Worm (Caenorhabditis elegans) whole organism, L2 larva: Measurements from ENCODE around the gene spcs-2.

Source experiments
- C34F6.9 ChIP-seq: fragments of 150-350 bp; optimal IDR thresholded peaks from 2 replicates; lab custom pipeline; 2014; ENCODE audit warnings: missing biosample characterization, missing genetic modification characterization
- F13H6.1 ChIP-seq: sonication (generic microtip); optimal IDR thresholded peaks from 2 replicates; lab custom pipeline; 2016; ENCODE audit warnings: missing genetic modification characterization, missing compliant biosample characterization
- R02D3.7 ChIP-seq: fragments of 150-350 bp; optimal IDR thresholded peaks from 2 replicates; lab custom pipeline; 2014; ENCODE audit warnings: missing biosample characterization, missing genetic modification characterization
- Y55F3AM.14 ChIP-seq: fragments of 200-800 bp; sonication (Bioruptor generic); optimal IDR thresholded peaks from 2 replicates; lab custom pipeline; 2018; ENCODE audit warnings: mild to moderate bottlenecking, missing genetic modification characterization, missing compliant biosample characterization
- ZK546.5 ChIP-seq: sonication (generic microtip); optimal IDR thresholded peaks from 2 replicates; lab custom pipeline; 2017; ENCODE audit warnings: missing biosample characterization, missing genetic modification characterization
- alr-1 ChIP-seq: fragments of 150-350 bp; optimal IDR thresholded peaks from 2 replicates; lab custom pipeline; 2014; ENCODE audit warnings: missing biosample characterization, missing genetic modification characterization
- aly-2 ChIP-seq: fragments of 150-350 bp; optimal IDR thresholded peaks from 2 replicates; lab custom pipeline; 2014; ENCODE audit warnings: missing biosample characterization, missing genetic modification characterization
- ama-1 ChIP-seq: fragments of 150-350 bp; optimal IDR thresholded peaks from 2 replicates; lab custom pipeline; 2018; ENCODE audit warnings: inconsistent platforms
- blmp-1 ChIP-seq: sonication (generic microtip); optimal IDR thresholded peaks from 2 replicates; lab custom pipeline; 2017; ENCODE audit warnings: missing genetic modification characterization, mild to moderate bottlenecking, missing compliant biosample characterization, antibody characterized with exemption, moderate library complexity; ENCODE audit not compliant: insufficient read depth
- ceh-16 ChIP-seq: fragments of 150-350 bp; optimal IDR thresholded peaks from 2 replicates; lab custom pipeline; 2014; ENCODE audit warnings: missing biosample characterization, missing genetic modification characterization
- crh-2 ChIP-seq: sonication (generic microtip); optimal IDR thresholded peaks from 2 replicates; lab custom pipeline; 2017; ENCODE audit warnings: missing biosample characterization, missing genetic modification characterization
- dmd-4 ChIP-seq: sonication (generic microtip); optimal IDR thresholded peaks from 2 replicates; lab custom pipeline; 2017; ENCODE audit warnings: missing biosample characterization, missing genetic modification characterization
- elt-1 ChIP-seq: fragments of 150-350 bp; optimal IDR thresholded peaks from 2 replicates; lab custom pipeline; 2014; ENCODE audit warnings: missing biosample characterization, missing genetic modification characterization
- elt-3 ChIP-seq: sonication (generic microtip); optimal IDR thresholded peaks from 2 replicates; lab custom pipeline; 2017; ENCODE audit warnings: missing biosample characterization, missing genetic modification characterization
- fos-1 ChIP-seq: fragments of 150-350 bp; optimal IDR thresholded peaks from 2 replicates; lab custom pipeline; 2014; ENCODE audit warnings: missing biosample characterization, missing genetic modification characterization
- gmeb-1 ChIP-seq: fragments of 150-350 bp; optimal IDR thresholded peaks from 2 replicates; lab custom pipeline; 2014; ENCODE audit warnings: missing biosample characterization, missing genetic modification characterization
- lin-11 ChIP-seq: fragments of 150-350 bp; sonication (generic microtip); optimal IDR thresholded peaks from 2 replicates; lab custom pipeline; 2014; ENCODE audit warnings: missing biosample characterization, missing genetic modification characterization, inconsistent platforms, mixed read lengths
- lin-13 ChIP-seq: fragments of 150-350 bp; optimal IDR thresholded peaks from 2 replicates; lab custom pipeline; 2014; ENCODE audit warnings: missing biosample characterization, missing genetic modification reagents, missing genetic modification characterization
- lin-39 ChIP-seq: fragments of 150-350 bp; optimal IDR thresholded peaks from 2 replicates; lab custom pipeline; 2014; ENCODE audit warnings: missing biosample characterization, missing genetic modification reagents, missing genetic modification characterization
- lsy-2 ChIP-seq, 2 experiments: fragments of 150-350 bp in 1 of 2; sonication (generic microtip) in 1 of 2; optimal IDR thresholded peaks; 2 replicates each; lab custom pipeline; 2014 to 2017; ENCODE audit warnings: missing biosample characterization in 2 of 2, missing genetic modification characterization in 2 of 2
- mab-5 ChIP-seq: fragments of 150-350 bp; optimal IDR thresholded peaks from 2 replicates; lab custom pipeline; 2014; ENCODE audit warnings: missing biosample characterization, missing genetic modification characterization
- mbf-1 ChIP-seq: sonication (generic microtip); optimal IDR thresholded peaks from 2 replicates; lab custom pipeline; 2017; ENCODE audit warnings: missing biosample characterization, missing genetic modification characterization
- mdl-1 ChIP-seq, 2 experiments: fragments of 150-350 bp in 1 of 2; sonication (generic microtip) in 1 of 2; optimal IDR thresholded peaks; 2 replicates each; lab custom pipeline; 2017; ENCODE audit warnings: missing biosample characterization in 2 of 2, missing genetic modification characterization in 2 of 2
- nhr-10 ChIP-seq: sonication (generic microtip); optimal IDR thresholded peaks from 2 replicates; lab custom pipeline; 2017; ENCODE audit warnings: missing biosample characterization, missing genetic modification characterization
- nhr-12 ChIP-seq: fragments of 150-350 bp; optimal IDR thresholded peaks from 2 replicates; lab custom pipeline; 2014; ENCODE audit warnings: missing biosample characterization, missing genetic modification characterization
- nhr-129 ChIP-seq: fragments of 150-350 bp; optimal IDR thresholded peaks from 2 replicates; lab custom pipeline; 2014; ENCODE audit warnings: missing biosample characterization, missing genetic modification characterization
- nhr-21 ChIP-seq: fragments of 150-350 bp; optimal IDR thresholded peaks from 2 replicates; lab custom pipeline; 2014; ENCODE audit warnings: missing biosample characterization, missing genetic modification characterization
- nhr-23 ChIP-seq: fragments of 150-350 bp; optimal IDR thresholded peaks from 2 replicates; lab custom pipeline; 2014; ENCODE audit warnings: missing biosample characterization, missing genetic modification reagents, missing genetic modification characterization
- nhr-237 ChIP-seq: fragments of 150-350 bp; optimal IDR thresholded peaks from 2 replicates; lab custom pipeline; 2014; ENCODE audit warnings: missing biosample characterization, missing genetic modification characterization
- nhr-25 ChIP-seq: fragments of 150-350 bp; sonication (generic microtip); optimal IDR thresholded peaks from 3 replicates; lab custom pipeline; 2014; ENCODE audit warnings: missing biosample characterization, missing genetic modification characterization
- nhr-6 ChIP-seq: fragments of 150-350 bp; optimal IDR thresholded peaks from 2 replicates; lab custom pipeline; 2014; ENCODE audit warnings: missing biosample characterization, missing genetic modification characterization
- nhr-77 ChIP-seq: fragments of 150-350 bp; optimal IDR thresholded peaks from 2 replicates; lab custom pipeline; 2014; ENCODE audit warnings: missing biosample characterization, missing genetic modification characterization
- peb-1 ChIP-seq: fragments of 150-350 bp; optimal IDR thresholded peaks from 2 replicates; lab custom pipeline; 2014; ENCODE audit warnings: missing biosample characterization, missing genetic modification characterization
- sem-4 ChIP-seq: fragments of 150-350 bp; optimal IDR thresholded peaks from 2 replicates; lab custom pipeline; 2014; ENCODE audit warnings: missing biosample characterization, missing genetic modification reagents, missing genetic modification characterization
- skn-1 ChIP-seq: sonication (generic microtip); optimal IDR thresholded peaks from 2 replicates; lab custom pipeline; 2017; ENCODE audit warnings: missing biosample characterization, missing genetic modification characterization
- sma-3 ChIP-seq: sonication (generic microtip); optimal IDR thresholded peaks from 2 replicates; lab custom pipeline; 2016; ENCODE audit warnings: missing genetic modification reagents, missing genetic modification characterization, missing compliant biosample characterization
- sma-9 ChIP-seq, 2 experiments: fragments of 150-350 bp in 1 of 2; sonication (generic microtip) in 1 of 2; optimal IDR thresholded peaks; 2 replicates each; lab custom pipeline; 2014 to 2016; ENCODE audit warnings: missing genetic modification characterization in 2 of 2, mild to moderate bottlenecking in 1 of 2, missing biosample characterization in 1 of 2, missing compliant biosample characterization in 1 of 2, missing genetic modification reagents in 1 of 2, moderate library complexity in 1 of 2
- snpc-4 ChIP-seq: fragments of 150-350 bp; optimal IDR thresholded peaks from 2 replicates; lab custom pipeline; 2014; ENCODE audit warnings: missing biosample characterization, missing genetic modification characterization
- unc-39 ChIP-seq: fragments of 150-350 bp; optimal IDR thresholded peaks from 2 replicates; lab custom pipeline; 2014; ENCODE audit warnings: missing biosample characterization, missing genetic modification characterization
- unc-55 ChIP-seq: fragments of 150-350 bp; sonication (generic microtip); optimal IDR thresholded peaks from 3 replicates; lab custom pipeline; 2014; ENCODE audit warnings: missing biosample characterization, missing genetic modification reagents, missing genetic modification characterization
- unc-62 ChIP-seq: fragments of 150-350 bp; optimal IDR thresholded peaks from 2 replicates; lab custom pipeline; 2014; ENCODE audit warnings: missing biosample characterization, missing genetic modification reagents, missing genetic modification characterization
- zag-1 ChIP-seq: fragments of 150-350 bp; optimal IDR thresholded peaks from 2 replicates; lab custom pipeline; 2014; ENCODE audit warnings: missing biosample characterization, missing genetic modification characterization
- ztf-1 ChIP-seq: fragments of 200-800 bp; sonication (Bioruptor generic); conservative IDR thresholded peaks from 2 replicates; pipeline ENCODE4 v1.3.6; 2022; ENCODE audit warnings: missing genetic modification characterization, missing compliant biosample characterization
- ztf-11 ChIP-seq: sonication (generic microtip); optimal IDR thresholded peaks from 2 replicates; lab custom pipeline; 2017; ENCODE audit warnings: missing biosample characterization, missing genetic modification characterization
- ztf-4 ChIP-seq: fragments of 150-350 bp; optimal IDR thresholded peaks from 2 replicates; lab custom pipeline; 2014; ENCODE audit warnings: missing biosample characterization, missing genetic modification characterization

spcs-2 gene

DNA sequence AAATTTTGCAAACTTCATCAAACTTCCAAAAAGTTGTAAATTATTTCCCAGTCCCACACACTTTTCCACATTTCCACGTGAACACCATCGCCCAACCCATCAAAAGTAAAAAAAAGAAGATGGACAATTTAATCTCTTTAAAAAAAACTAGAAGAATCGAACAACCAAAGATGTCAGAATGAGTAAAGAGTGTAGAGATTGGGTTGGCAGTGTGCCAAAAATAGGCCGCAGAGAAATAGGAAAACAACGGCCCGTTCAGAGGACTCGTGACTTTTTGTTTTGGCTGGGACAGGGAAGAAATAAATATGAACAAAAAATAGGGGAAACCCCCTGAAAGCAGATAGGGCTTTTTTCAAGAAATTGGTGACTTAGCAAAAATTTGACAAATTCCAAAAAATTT lies 32.0 kb upstream of the spcs-2 start:
- TF ChIP-seq sem-4 (tag; lab: Kevin White, UChicago) (peak; percentile 85), elt-3 (tag; lab: Kevin White, UChicago) (no peak), sma-3 (GFP tag; lab: Kevin White, UChicago) (peak; percentile 4), nhr-77 (tag; lab: Kevin White, UChicago) (no peak), aly-2 (tag; lab: Kevin White, UChicago) (no peak), nhr-25 (tag; lab: Kevin White, UChicago) (peak; percentile 49), lsy-2 (tag; optimal IDR thresholded peaks at IDR 0.05; lab: Kevin White, UChicago) (peak in 1 of 2 experiments; percentile 19), blmp-1 (tag; lab: Kevin White, UChicago) (peak; percentile 14), dmd-4 (tag; lab: Kevin White, UChicago) (no peak), ceh-16 (tag; lab: Kevin White, UChicago) (no peak), ztf-4 (tag; lab: Kevin White, UChicago) (no peak), sma-9 (GFP tag; optimal IDR thresholded peaks at IDR 0.05; lab: Kevin White, UChicago) (peak; percentile 83), sma-9 (tag; optimal IDR thresholded peaks at IDR 0.05; lab: Kevin White, UChicago) (no peak), zag-1 (no peak), F13H6.1 (tag; lab: Kevin White, UChicago) (no peak), C34F6.9 (tag; lab: Kevin White, UChicago) (no peak), lin-11 (tag; lab: Kevin White, UChicago) (no peak)

DNA sequence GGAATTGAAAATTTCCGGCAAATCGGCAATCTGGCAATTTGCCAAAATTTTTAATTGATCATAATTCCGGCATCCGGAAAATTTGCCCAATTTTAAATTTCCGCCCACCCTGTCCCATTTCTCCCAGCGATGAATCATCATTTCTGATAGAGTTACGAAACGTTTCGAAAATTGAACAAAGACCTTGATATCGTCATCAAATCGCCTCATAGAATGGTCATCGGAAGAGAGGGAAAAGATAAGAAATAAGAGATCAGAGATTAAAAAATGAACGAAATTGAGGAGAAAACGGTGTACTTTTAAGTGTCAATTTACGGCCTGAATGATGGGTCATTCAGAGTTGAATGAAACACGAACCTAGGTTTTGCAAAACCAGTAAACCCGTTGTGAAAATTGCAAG lies 27.2 kb upstream of the spcs-2 start:
- peak; percentile 80 for TF ChIP-seq sma-9 (GFP tag; optimal IDR thresholded peaks at IDR 0.05; lab: Kevin White, UChicago)
- no peak for TF ChIP-seq sma-9 (tag; optimal IDR thresholded peaks at IDR 0.05; lab: Kevin White, UChicago)
- TF ChIP-seq sma-3 (GFP tag; lab: Kevin White, UChicago), result peak; percentile 2
- peak; percentile 19 for TF ChIP-seq nhr-25 (tag; lab: Kevin White, UChicago)
- no peak for TF ChIP-seq aly-2 (tag; lab: Kevin White, UChicago)
- TF ChIP-seq skn-1 (tag; lab: Kevin White, UChicago), result no peak
- TF ChIP-seq fos-1 (tag; lab: Kevin White, UChicago), result peak; percentile 92
- peak; percentile 66 for TF ChIP-seq sem-4 (tag; lab: Kevin White, UChicago)
- TF ChIP-seq blmp-1 (tag; lab: Kevin White, UChicago), result peak; percentile 37
- TF ChIP-seq, all 48 proteins: peak for 6

ce11 chrIII:12848981-12849589 lies 25.7 kb upstream of the spcs-2 start:
- TF ChIP-seq sma-9 (GFP tag; optimal IDR thresholded peaks at IDR 0.05; lab: Kevin White, UChicago), result peak; percentile 96
- TF ChIP-seq sma-9 (tag; optimal IDR thresholded peaks at IDR 0.05; lab: Kevin White, UChicago), result peak; percentile 25
- TF ChIP-seq nhr-10 (tag; lab: Kevin White, UChicago), result no peak
- TF ChIP-seq unc-55 (GFP tag; lab: Kevin White, UChicago), result no peak
- TF ChIP-seq ceh-16 (tag; lab: Kevin White, UChicago), result no peak
- TF ChIP-seq zag-1, result no peak
- peak; percentile 68 for TF ChIP-seq nhr-25 (tag; lab: Kevin White, UChicago)
- no peak for TF ChIP-seq ama-1 (lab: Kevin White, UChicago)
- TF ChIP-seq mdl-1 (tag; optimal IDR thresholded peaks at IDR 0.05; lab: Kevin White, UChicago), result peak in 1 of 2 experiments; percentile 31
- peak; percentile 9 for TF ChIP-seq F13H6.1 (tag; lab: Kevin White, UChicago)
- TF ChIP-seq nhr-237 (tag; lab: Kevin White, UChicago), result no peak
- no peak for TF ChIP-seq ztf-4 (tag; lab: Kevin White, UChicago)
- peak; percentile 89 for TF ChIP-seq sma-3 (GFP tag; lab: Kevin White, UChicago)
- TF ChIP-seq elt-3 (tag; lab: Kevin White, UChicago), result no peak
- TF ChIP-seq nhr-12 (tag; lab: Kevin White, UChicago), result no peak
- TF ChIP-seq unc-39 (tag; lab: Kevin White, UChicago), result no peak
- TF ChIP-seq unc-62 (GFP tag; lab: Kevin White, UChicago), result no peak
- peak; percentile 7 for TF ChIP-seq crh-2
- peak; percentile 84 for TF ChIP-seq sem-4 (tag; lab: Kevin White, UChicago)
- TF ChIP-seq nhr-23 (tag; lab: Kevin White, UChicago), result no peak
- TF ChIP-seq gmeb-1 (tag; lab: Kevin White, UChicago), result peak; percentile 21
- no peak for TF ChIP-seq aly-2 (tag; lab: Kevin White, UChicago)
- TF ChIP-seq nhr-129 (tag; lab: Kevin White, UChicago), result peak; percentile 53
- TF ChIP-seq peb-1 (tag; lab: Kevin White, UChicago), result no peak
- no peak for TF ChIP-seq R02D3.7 (tag; lab: Kevin White, UChicago)
- no peak for TF ChIP-seq lin-13 (GFP tag; lab: Kevin White, UChicago)
- TF ChIP-seq mbf-1, result no peak
- TF ChIP-seq ZK546.5 (tag; lab: Kevin White, UChicago), result no peak
- peak; percentile 93 for TF ChIP-seq nhr-21
- TF ChIP-seq nhr-6, result peak; percentile 17
- TF ChIP-seq ztf-11, result no peak
- TF ChIP-seq lsy-2 (tag; optimal IDR thresholded peaks at IDR 0.05; lab: Kevin White, UChicago), result peak in 1 of 2 experiments; percentile 71
- no peak for TF ChIP-seq Y55F3AM.14
- TF ChIP-seq dmd-4 (tag; lab: Kevin White, UChicago), result no peak
- no peak for TF ChIP-seq snpc-4 (tag; lab: Kevin White, UChicago)
- no peak for TF ChIP-seq elt-1 (tag; lab: Kevin White, UChicago)
- 0 out of 2 replicates have a peak, but pooled peaks have one; percentile 37 for TF ChIP-seq ztf-1 (GFP tag; lab: Robert Waterston, UW)
- TF ChIP-seq nhr-77 (tag; lab: Kevin White, UChicago), result no peak
- TF ChIP-seq alr-1, result no peak
- TF ChIP-seq lin-39 (tag; lab: Kevin White, UChicago), result no peak
- TF ChIP-seq mab-5, result peak; percentile 12
